Fruit fly (Drosophila melanogaster): ENCODE measurements around the gene CG1737.

The CG1737 gene

DNA sequence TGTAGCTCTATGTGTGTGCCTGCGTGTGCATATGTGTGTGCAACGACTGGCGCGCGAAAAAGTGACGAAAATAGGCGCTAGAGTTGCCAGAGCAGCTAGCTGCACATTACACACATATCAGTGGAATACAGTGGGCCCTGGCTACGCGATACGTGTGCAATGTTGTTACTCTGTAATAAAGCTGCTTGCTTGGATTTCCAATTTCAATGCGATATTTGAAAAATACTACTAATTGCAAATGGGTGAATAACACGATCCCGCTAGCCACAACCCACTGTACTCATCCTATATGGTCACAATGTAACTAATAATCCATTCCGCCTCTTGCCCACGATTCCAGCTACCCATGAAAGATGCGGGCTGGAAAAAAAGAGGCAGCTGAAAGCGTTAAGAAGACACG, 943 bp downstream of the CG1737 start (continued):
- TF ChIP-seq nom (GFP tag; optimal IDR thresholded peaks at IDR 0.05) (peak; percentile 86), CG7963 (GFP tag; IDR thresholded peaks at IDR 0.05; ENCODE audit: partially characterized antibody) (no peak), az2 (GFP tag; optimal IDR thresholded peaks at IDR 0.05) (peak; percentile 93), CG10654 (GFP tag; optimal IDR thresholded peaks at IDR 0.05) (peak; percentile 93), CG10267 (tag; optimal IDR thresholded peaks at IDR 0.05) (peak; percentile 72), Nf-YB (GFP tag; optimal IDR thresholded peaks at IDR 0.05) (peak; percentile 67), Elba2 (GFP tag; optimal IDR thresholded peaks at IDR 0.05) (peak; percentile 49), CG9797 (GFP tag; optimal IDR thresholded peaks at IDR 0.05) (no peak), CG1233 (GFP tag; optimal IDR thresholded peaks at IDR 0.05) (peak; percentile 91), CG13296 (GFP tag; optimal IDR thresholded peaks at IDR 0.05) (peak; percentile 92), CG15696 (tag; optimal IDR thresholded peaks at IDR 0.05) (peak; percentile 80), ranshi (GFP tag; IDR thresholded peaks at IDR 0.05) (peak; percentile 96), vfl (GFP tag; optimal IDR thresholded peaks at IDR 0.05) (peak; percentile 84), jigr1 (GFP tag; IDR thresholded peaks at IDR 0.05) (peak; percentile 90), bab2 (GFP tag; optimal IDR thresholded peaks at IDR 0.05) (peak; percentile 95), Hey (tag; optimal IDR thresholded peaks at IDR 0.05) (peak; percentile 78), ewg (GFP tag; optimal IDR thresholded peaks at IDR 0.05) (peak; percentile 86), shn (GFP tag; optimal IDR thresholded peaks at IDR 0.05) (peak; percentile 90), C15 (GFP tag; IDR thresholded peaks at IDR 0.05) (peak; percentile 80; the same call in 2 of the 3 replicates), CG16779 (GFP tag; IDR thresholded peaks at IDR 0.05) (peak; percentile 94), Dfd (GFP tag; optimal IDR thresholded peaks at IDR 0.05) (no peak), CG14860 (GFP tag; IDR thresholded peaks at IDR 0.05; ENCODE audit: partially characterized antibody) (no peak), CG3065 (GFP tag; optimal IDR thresholded peaks at IDR 0.05) (peak; percentile 68), CG11085 (GFP tag; IDR thresholded peaks at IDR 0.05) (peak; percentile 91), Ets65A (GFP tag) (peak; percentile 99), gcm (GFP tag; optimal IDR thresholded peaks at IDR 0.05) (peak; percentile 85), CG15011 (GFP tag; optimal IDR thresholded peaks at IDR 0.05) (peak; percentile 80), CG4424 (GFP tag; optimal IDR thresholded peaks at IDR 0.05) (peak; percentile 94), ham (GFP tag; IDR thresholded peaks at IDR 0.05) (0 out of 2 replicates have a peak, but pooled peaks have one; percentile 59), CG2678 (tag; optimal IDR thresholded peaks at IDR 0.05) (peak; percentile 93), dm (GFP tag; optimal IDR thresholded peaks at IDR 0.05) (peak; percentile 84), CG11456 (GFP tag; IDR thresholded peaks at IDR 0.05) (peak; percentile 97), Spps (tag; optimal IDR thresholded peaks at IDR 0.05) (peak; percentile 68), CG12942 (GFP tag; optimal IDR thresholded peaks at IDR 0.05) (peak; percentile 83), z (GFP tag; IDR thresholded peaks at IDR 0.05) (peak; percentile 65; the same call in 2 of the 3 replicates), CG43689 (GFP tag; IDR thresholded peaks at IDR 0.05) (peak; percentile 87), crp (GFP tag; optimal IDR thresholded peaks at IDR 0.05) (peak in 1 of 2 experiments; percentile 50), esg (GFP tag; conservative IDR thresholded peaks at IDR 0.05) (peak; percentile 93), CG3281 (GFP tag; optimal IDR thresholded peaks at IDR 0.05) (peak; percentile 89), Drgx (GFP tag; IDR thresholded peaks at IDR 0.05) (peak; percentile 98), wor (GFP tag; IDR thresholded peaks at IDR 0.05) (peak; percentile 81), CG6813 (GFP tag; optimal IDR thresholded peaks at IDR 0.05) (peak; percentile 91), CG4854 (GFP tag; optimal IDR thresholded peaks at IDR 0.05) (peak; percentile 85), twi (tag; optimal IDR thresholded peaks at IDR 0.05) (peak; percentile 72), CG12391 (tag; optimal IDR thresholded peaks at IDR 0.05) (peak; percentile 89), Stat92E (GFP tag; optimal IDR thresholded peaks at IDR 0.05) (no peak), CG13775 (GFP tag; optimal IDR thresholded peaks at IDR 0.05) (peak; percentile 86)
